Fruit fly (Drosophila melanogaster): ENCODE measurements around the gene Hsc70-4.

Hsc70-4 gene

DNA sequence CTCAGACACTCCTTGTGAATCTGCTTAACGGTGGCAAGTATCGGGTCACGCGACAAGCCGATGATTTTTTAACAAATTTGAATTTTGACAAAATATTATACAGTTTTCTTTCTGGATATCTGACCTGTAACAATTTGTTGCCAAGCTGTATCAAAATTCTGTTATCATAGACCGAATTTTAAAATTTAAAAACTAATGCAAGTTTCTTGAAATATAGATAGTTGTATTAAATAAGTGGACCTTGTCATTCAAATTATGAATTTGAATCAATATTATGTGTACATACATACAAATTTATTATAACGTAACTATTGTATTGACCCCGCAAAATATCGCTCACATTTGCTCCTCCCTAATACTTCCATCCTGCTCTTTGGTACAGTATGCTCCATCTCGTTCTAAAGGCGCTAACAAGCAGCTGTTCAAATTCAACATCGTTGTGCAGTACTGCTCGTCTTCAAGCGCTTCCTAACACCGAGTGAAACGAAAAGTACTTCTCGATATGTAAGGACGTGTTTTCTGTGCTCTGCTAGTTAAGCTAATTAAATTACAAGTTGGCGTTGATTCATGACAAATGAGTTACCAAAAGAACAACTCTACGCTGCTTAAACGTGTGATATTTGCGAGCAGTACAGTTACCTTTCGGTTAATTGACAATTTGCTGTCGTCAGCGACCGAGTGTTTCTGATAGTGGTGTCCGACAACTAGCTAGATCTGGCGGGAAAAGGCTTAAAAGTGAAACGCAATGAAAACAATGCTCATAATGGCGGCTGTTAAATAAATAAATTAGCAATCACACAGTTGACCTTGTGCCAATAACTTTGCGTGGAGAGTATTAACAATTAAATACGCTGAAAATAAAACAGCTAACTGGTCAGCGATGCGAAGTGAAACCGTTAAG lies 46.1 kb upstream of the Hsc70-4 start, which contains the start of the genes Kpc1 and CG42542 (continued):
- TF ChIP-seq ems (GFP tag; optimal IDR thresholded peaks at IDR 0.05) (peak; percentile 80), CG17802 (tag; optimal IDR thresholded peaks at IDR 0.05) (peak; percentile 35), lab (GFP tag; optimal IDR thresholded peaks at IDR 0.05) (peak; percentile 82), CG30431 (GFP tag; optimal IDR thresholded peaks at IDR 0.05) (peak; percentile 47), jigr1 (GFP tag; IDR thresholded peaks at IDR 0.05) (peak; percentile 52; the same call in 1 of the 3 replicates), Ets65A (GFP tag) (peak; percentile 96), CG10321 (GFP tag; IDR thresholded peaks at IDR 0.05) (peak; percentile 86), CG18764 (GFP tag; optimal IDR thresholded peaks at IDR 0.05) (peak; percentile 63), abd-A (tag; optimal IDR thresholded peaks at IDR 0.05) (no peak), ind (GFP tag; optimal IDR thresholded peaks at IDR 0.05) (peak; percentile 76), CG15696 (tag; optimal IDR thresholded peaks at IDR 0.05) (peak; percentile 73), tup (GFP tag; optimal IDR thresholded peaks at IDR 0.05) (no peak), pzg (GFP tag; optimal IDR thresholded peaks at IDR 0.05) (peak; percentile 93), ranshi (GFP tag; IDR thresholded peaks at IDR 0.05) (no peak), tio (GFP tag; optimal IDR thresholded peaks at IDR 0.05) (peak; percentile 83), ssp (GFP tag; IDR thresholded peaks at IDR 0.05) (no peak), unc-4 (GFP tag; IDR thresholded peaks at IDR 0.05; ENCODE audit: partially characterized antibody) (peak; percentile 92), CG2678 (tag; optimal IDR thresholded peaks at IDR 0.05) (peak; percentile 3), CG12219 (GFP tag; optimal IDR thresholded peaks at IDR 0.05) (no peak), gem (tag; optimal IDR thresholded peaks at IDR 0.05) (no peak), nmo (GFP tag; optimal IDR thresholded peaks at IDR 0.05) (peak; percentile 26), CG7745 (tag; optimal IDR thresholded peaks at IDR 0.05) (no peak), CG7928 (GFP tag; optimal IDR thresholded peaks at IDR 0.05) (no peak), CG12071 (GFP tag; optimal IDR thresholded peaks at IDR 0.05) (no peak), CG18619 (GFP tag; optimal IDR thresholded peaks at IDR 0.05) (peak; percentile 60), vvl (GFP tag; IDR thresholded peaks at IDR 0.05) (peak; percentile 71), MTF-1 (GFP tag; optimal IDR thresholded peaks at IDR 0.05; ENCODE audit: borderline replicate concordance) (peak; percentile 60), CG32532 (GFP tag; IDR thresholded peaks at IDR 0.05) (peak; percentile 74), Asciz (GFP tag; optimal IDR thresholded peaks at IDR 0.05) (no peak), CG4404 (GFP tag; IDR thresholded peaks at IDR 0.05) (peak; percentile 75; the same call in 1 of the 2 replicates), stc (GFP tag; IDR thresholded peaks at IDR 0.05) (no peak), Sry-δ (GFP tag; optimal IDR thresholded peaks at IDR 0.05) (peak; percentile 98), CG14050 (GFP tag; IDR thresholded peaks at IDR 0.05) (peak; percentile 34; the same call in 2 of the 3 replicates), CG9932 (GFP tag; IDR thresholded peaks at IDR 0.05) (peak; percentile 91), C15 (GFP tag; IDR thresholded peaks at IDR 0.05) (no peak), Side (GFP tag; optimal IDR thresholded peaks at IDR 0.05) (peak; percentile 61), dan (GFP tag; IDR thresholded peaks at IDR 0.05) (no peak), peb (GFP tag; IDR thresholded peaks at IDR 0.05) (no peak), Xrp1 (GFP tag; IDR thresholded peaks at IDR 0.05) (peak; percentile 55; the same call in 1 of the 2 replicates), CG6791 (GFP tag; IDR thresholded peaks at IDR 0.05; ENCODE audit: partially characterized antibody) (peak; percentile 80), CG17912 (GFP tag; optimal IDR thresholded peaks at IDR 0.05) (peak; percentile 52), eve (GFP tag; optimal IDR thresholded peaks at IDR 0.05) (no peak), ERR (GFP tag; optimal IDR thresholded peaks at IDR 0.05) (peak; percentile 38), HLH4C (GFP tag; IDR thresholded peaks at IDR 0.05; ENCODE audit: partially characterized antibody) (peak; percentile 86), Rx (GFP tag; IDR thresholded peaks at IDR 0.05) (peak; percentile 47; the same call in 1 of the 2 replicates), hb (GFP tag; IDR thresholded peaks at IDR 0.05; ENCODE audit: partially characterized antibody) (peak; percentile 82; the same call in 2 of the 3 replicates), CG5953 (GFP tag; IDR thresholded peaks at IDR 0.05) (no peak), CG30403 (GFP tag; optimal IDR thresholded peaks at IDR 0.05) (peak; percentile 89)
